Fruit fly (Drosophila melanogaster) whole organism, wandering third instar larva: Measurements from ENCODE around the gene CG13058.

Experiments
- Myc ChIP-seq: fragments of >200 bp; optimal IDR thresholded peaks from 2 replicates; lab custom pipeline; 2017
- psq ChIP-seq: fragments of 200-800 bp; sonication (Bioruptor generic); optimal IDR thresholded peaks from 3 replicates; lab custom pipeline; 2017; ENCODE audit warnings: missing biosample characterization, mild to moderate bottlenecking, missing genetic modification characterization, moderate library complexity
- sv ChIP-seq: fragments of 200-800 bp; sonication (Bioruptor generic); optimal IDR thresholded peaks from 3 replicates; lab custom pipeline; 2016; ENCODE audit warnings: missing biosample characterization, missing genetic modification characterization

DNA sequence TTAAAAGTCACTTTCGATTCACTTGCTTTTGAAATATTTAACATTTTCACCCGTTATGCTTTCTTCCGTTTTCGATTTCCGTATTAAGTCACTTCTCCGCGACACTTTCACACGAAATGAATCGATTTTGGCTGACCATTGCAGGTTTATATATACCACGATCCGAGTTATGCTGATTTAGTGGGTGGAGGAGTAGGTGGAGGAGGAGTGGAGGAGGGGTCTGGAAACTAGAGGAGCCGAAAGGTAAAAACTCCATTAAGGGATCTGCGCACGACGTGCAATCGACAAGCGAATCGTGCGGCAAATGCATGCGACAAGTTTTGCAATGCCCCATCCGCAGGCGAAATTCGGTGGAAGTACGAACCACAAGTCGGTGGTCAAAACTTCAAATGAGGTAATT, 37.8 kb upstream of the CG13058 start, which contains the start of gene CG13045:
- no peak for TF ChIP-seq Myc (lab: Kevin White, UChicago)
- no peak for TF ChIP-seq sv (GFP tag; lab: Kevin White, UChicago)
- TF ChIP-seq psq (GFP tag; lab: Kevin White, UChicago), result no peak
